Worm (Caenorhabditis elegans) whole organism, L1 larva: ENCODE measurements around the gene C13A2.10.
A peak's percentile ranks its signal among the peaks of the same experiment; 100 is the strongest.

Experiments used
- C04F5.9 ChIP-seq: sonication (generic microtip); optimal IDR thresholded peaks from 2 replicates; lab custom pipeline; 2016; ENCODE audit warnings: missing genetic modification characterization, missing compliant biosample characterization
- C34B4.2 ChIP-seq: sonication (generic microtip); optimal IDR thresholded peaks from 2 replicates; lab custom pipeline; 2017; ENCODE audit warnings: mild to moderate bottlenecking, missing genetic modification characterization, missing compliant biosample characterization
- aha-1 ChIP-seq: fragments of 150-350 bp; optimal IDR thresholded peaks from 2 replicates; lab custom pipeline; 2014; ENCODE audit warnings: missing biosample characterization, missing genetic modification characterization
- alr-1 ChIP-seq: fragments of 200-800 bp; sonication (Bioruptor generic); optimal IDR thresholded peaks from 2 replicates; lab custom pipeline; 2018; ENCODE audit warnings: borderline replicate concordance, mild to moderate bottlenecking, missing genetic modification characterization, missing compliant biosample characterization
- blmp-1 ChIP-seq: fragments of 150-350 bp; optimal IDR thresholded peaks from 2 replicates; lab custom pipeline; 2014; ENCODE audit warnings: missing biosample characterization, missing genetic modification characterization
- ces-1 ChIP-seq: fragments of 150-350 bp; optimal IDR thresholded peaks from 2 replicates; lab custom pipeline; 2014; ENCODE audit warnings: missing biosample characterization, missing genetic modification reagents, missing genetic modification characterization
- dpl-1 ChIP-seq, 3 experiments: fragments of 150-350 bp in 2 of 3; sonication (generic microtip) in 1 of 3; optimal IDR thresholded peaks; 2 replicates each; lab custom pipeline; 2014 to 2017; ENCODE audit warnings: missing biosample characterization in 3 of 3, missing genetic modification characterization in 3 of 3, missing genetic modification reagents in 3 of 3
- efl-1 ChIP-seq, 4 experiments: fragments of 150-350 bp; optimal IDR thresholded peaks in 3 of 4; peaks in 1 of 4; 1 replicate in 1 of 4; 2 replicates in 3 of 4; lab custom pipeline; 2014; ENCODE audit warnings: missing biosample characterization in 2 of 4, missing genetic modification characterization in 2 of 4, missing genetic modification reagents in 2 of 4
- efl-3 ChIP-seq: fragments of 200-800 bp; sonication (Bioruptor generic); optimal IDR thresholded peaks from 2 replicates; lab custom pipeline; 2018; ENCODE audit warnings: mild to moderate bottlenecking, missing genetic modification characterization, missing compliant biosample characterization
- egl-13 ChIP-seq: sonication (generic microtip); optimal IDR thresholded peaks from 2 replicates; lab custom pipeline; 2016; ENCODE audit warnings: missing genotype, missing genetic modification reagents, missing genetic modification characterization, missing compliant biosample characterization
- egl-27 ChIP-seq, 2 experiments: fragments of 150-350 bp in 1 of 2; sonication (generic microtip); optimal IDR thresholded peaks; 3 replicates each; lab custom pipeline; 2017 to 2018; ENCODE audit warnings: missing biosample characterization in 2 of 2, missing genetic modification characterization in 2 of 2, missing genetic modification reagents in 2 of 2
- elt-3 ChIP-seq, 6 experiments: fragments of 150-350 bp in 1 of 6; sonication (generic microtip); optimal IDR thresholded peaks; 2 replicates each; lab custom pipeline; 2017 to 2018; ENCODE audit warnings: missing biosample characterization in 6 of 6, missing genetic modification characterization in 6 of 6, inconsistent platforms in 1 of 6
- fkh-8 ChIP-seq: sonication (generic microtip); optimal IDR thresholded peaks from 2 replicates; lab custom pipeline; 2016; ENCODE audit warnings: mild to moderate bottlenecking, missing genetic modification characterization, missing compliant biosample characterization
- fos-1 ChIP-seq: fragments of 150-350 bp; optimal IDR thresholded peaks from 2 replicates; lab custom pipeline; 2014; ENCODE audit warnings: missing biosample characterization, missing genetic modification characterization
- hlh-17 ChIP-seq: fragments of 200-800 bp; sonication (Bioruptor generic); optimal IDR thresholded peaks from 2 replicates; lab custom pipeline; 2018; ENCODE audit warnings: missing genetic modification characterization, mild to moderate bottlenecking, missing compliant biosample characterization, moderate library complexity, borderline replicate concordance
- hlh-4 ChIP-seq: sonication (generic microtip); optimal IDR thresholded peaks from 2 replicates; lab custom pipeline; 2016; ENCODE audit warnings: mild to moderate bottlenecking, missing genetic modification characterization, missing compliant biosample characterization
- hpl-2 ChIP-seq: fragments of 150-350 bp; optimal IDR thresholded peaks from 2 replicates; lab custom pipeline; 2014; ENCODE audit warnings: missing biosample characterization, missing genetic modification reagents, missing genetic modification characterization
- irx-1 ChIP-seq: sonication (generic microtip); optimal IDR thresholded peaks from 2 replicates; lab custom pipeline; 2016; ENCODE audit warnings: missing genetic modification characterization, missing compliant biosample characterization
- jun-1 ChIP-seq: fragments of 150-350 bp; optimal IDR thresholded peaks from 2 replicates; lab custom pipeline; 2014; ENCODE audit warnings: missing biosample characterization, missing genetic modification reagents, missing genetic modification characterization
- lin-14 ChIP-seq: fragments of 200-800 bp; sonication (Bioruptor generic); optimal IDR thresholded peaks from 2 replicates; lab custom pipeline; 2018; ENCODE audit warnings: mild to moderate bottlenecking, missing genetic modification characterization, moderate library complexity, missing compliant biosample characterization
- lin-15B ChIP-seq: fragments of 150-350 bp; sonication (generic microtip); optimal IDR thresholded peaks from 3 replicates; lab custom pipeline; 2014; ENCODE audit warnings: missing biosample characterization, missing genetic modification characterization
- mdl-1 ChIP-seq, 2 experiments: fragments of 150-350 bp; optimal IDR thresholded peaks; 2 replicates each; lab custom pipeline; 2014 to 2017; ENCODE audit warnings: missing biosample characterization in 2 of 2, missing genetic modification characterization in 2 of 2, inconsistent platforms in 1 of 2
- mep-1 ChIP-seq: fragments of 150-350 bp; optimal IDR thresholded peaks from 2 replicates; lab custom pipeline; 2014; ENCODE audit warnings: missing biosample characterization, missing genetic modification characterization
- nhr-12 ChIP-seq: sonication (generic microtip); optimal IDR thresholded peaks from 2 replicates; lab custom pipeline; 2017; ENCODE audit warnings: missing biosample characterization, missing genetic modification characterization
- nhr-20 ChIP-seq: sonication (generic microtip); optimal IDR thresholded peaks from 2 replicates; lab custom pipeline; 2016; ENCODE audit warnings: mild to moderate bottlenecking, missing genetic modification characterization, missing compliant biosample characterization
- nhr-28 ChIP-seq: fragments of 150-350 bp; optimal IDR thresholded peaks from 2 replicates; lab custom pipeline; 2014; ENCODE audit warnings: missing biosample characterization, missing genetic modification characterization
- nhr-47 ChIP-seq: sonication (generic microtip); optimal IDR thresholded peaks from 2 replicates; lab custom pipeline; 2016; ENCODE audit warnings: mild to moderate bottlenecking, missing genetic modification characterization, moderate library complexity, missing compliant biosample characterization
- nhr-85 ChIP-seq: sonication (generic microtip); peaks from one replicate; lab custom pipeline; 2016; ENCODE audit warnings: missing genetic modification characterization, inconsistent platforms, missing compliant biosample characterization
- rnt-1 ChIP-seq: sonication (generic microtip); optimal IDR thresholded peaks from 2 replicates; lab custom pipeline; 2016; ENCODE audit warnings: mild to moderate bottlenecking, missing genetic modification characterization, moderate library complexity, missing compliant biosample characterization
- skn-1 ChIP-seq: fragments of 150-350 bp; optimal IDR thresholded peaks from 2 replicates; lab custom pipeline; 2014; ENCODE audit warnings: missing biosample characterization, missing genetic modification characterization
- snpc-4 ChIP-seq: fragments of 150-350 bp; optimal IDR thresholded peaks from 2 replicates; lab custom pipeline; 2014; ENCODE audit warnings: missing biosample characterization, missing genetic modification characterization
- sox-4 ChIP-seq: sonication (generic microtip); optimal IDR thresholded peaks from 2 replicates; lab custom pipeline; 2016; ENCODE audit warnings: missing genetic modification characterization, missing compliant biosample characterization
- sptf-1 ChIP-seq: fragments of 150-350 bp; optimal IDR thresholded peaks from 2 replicates; lab custom pipeline; 2014; ENCODE audit warnings: missing biosample characterization, missing genetic modification characterization
- sup-37 ChIP-seq: fragments of 200-800 bp; sonication (Bioruptor generic); optimal IDR thresholded peaks from 2 replicates; lab custom pipeline; 2018; ENCODE audit warnings: mild to moderate bottlenecking, missing genetic modification characterization, missing compliant biosample characterization
- swsn-7 ChIP-seq: sonication (generic microtip); optimal IDR thresholded peaks from 2 replicates; lab custom pipeline; 2016; ENCODE audit warnings: missing genetic modification characterization, missing compliant biosample characterization
- tlp-1 ChIP-seq: fragments of 150-350 bp; optimal IDR thresholded peaks from 2 replicates; lab custom pipeline; 2014; ENCODE audit warnings: missing biosample characterization, missing genetic modification characterization
- unc-30 ChIP-seq: sonication (generic microtip); optimal IDR thresholded peaks from 2 replicates; lab custom pipeline; 2017; ENCODE audit warnings: missing biosample characterization, missing genetic modification characterization
- unc-62 ChIP-seq: fragments of 150-350 bp; optimal IDR thresholded peaks from 2 replicates; lab custom pipeline; 2014; ENCODE audit warnings: missing biosample characterization, missing genetic modification reagents, missing genetic modification characterization
- xbp-1 ChIP-seq: sonication (generic microtip); optimal IDR thresholded peaks from 2 replicates; lab custom pipeline; 2016; ENCODE audit warnings: missing genetic modification characterization, missing compliant biosample characterization
- zip-4 ChIP-seq: fragments of 200-800 bp; sonication (Bioruptor generic); optimal IDR thresholded peaks from 2 replicates; lab custom pipeline; 2018; ENCODE audit warnings: mild to moderate bottlenecking, missing genetic modification characterization, moderate library complexity, missing compliant biosample characterization

Gene C13A2.10

ce11 chrV:7230847-7231246, 44.0 kb downstream of the C13A2.10 start, which contains the start of the genes gei-6 and krr-1 (continued):
- TF ChIP-seq dpl-1 (GFP tag; optimal IDR thresholded peaks at IDR 0.05; lab: Kevin White, UChicago) (peak; percentile 36 to 57 (median 52)), mep-1 (peak; percentile 50), hpl-2 (GFP tag; lab: Kevin White, UChicago) (no peak), blmp-1 (tag; lab: Kevin White, UChicago) (peak; percentile 8), egl-27 (tag; optimal IDR thresholded peaks at IDR 0.05; lab: Kevin White, UChicago) (no peak), egl-13 (no peak), efl-3 (GFP tag; lab: Kevin White, UChicago) (no peak), tlp-1 (tag; lab: Kevin White, UChicago) (no peak), hlh-17 (GFP tag; lab: Kevin White, UChicago) (no peak), fos-1 (no peak), nhr-20 (tag; lab: Kevin White, UChicago) (peak; percentile 42), swsn-7 (tag; lab: Kevin White, UChicago) (peak; percentile 49), nhr-47 (peak; percentile 53), zip-4 (GFP tag; lab: Kevin White, UChicago) (no peak), sup-37 (GFP tag; lab: Kevin White, UChicago) (no peak), mdl-1 (tag; optimal IDR thresholded peaks at IDR 0.05; lab: Kevin White, UChicago) (peak in 1 of 2 experiments; percentile 18), jun-1 (tag; lab: Kevin White, UChicago) (no peak), C04F5.9 (tag; lab: Kevin White, UChicago) (no peak), nhr-28 (no peak), xbp-1 (tag; lab: Kevin White, UChicago) (peak; percentile 43), lin-15B (tag; lab: Kevin White, UChicago) (peak; percentile 60), lin-14 (no peak), nhr-85 (tag; lab: Kevin White, UChicago) (no peak), irx-1 (tag; lab: Kevin White, UChicago) (no peak), sptf-1 (tag; lab: Kevin White, UChicago) (no peak), hlh-4 (tag; lab: Kevin White, UChicago) (no peak), unc-30 (no peak), efl-1 (optimal IDR thresholded peaks at IDR 0.05; lab: Kevin White, UChicago) (peak; percentile 57 to 61), efl-1 (GFP tag; optimal IDR thresholded peaks at IDR 0.05 in 1 of 2; lab: Kevin White, UChicago) (peak; percentile 59 to 96), skn-1 (tag; lab: Kevin White, UChicago) (peak; percentile 63), nhr-12 (tag; lab: Kevin White, UChicago) (no peak), sox-4 (tag; lab: Kevin White, UChicago) (no peak)
- TF ChIP-seq, all 84 proteins: peak for 29

- TF ChIP-seq efl-1 (optimal IDR thresholded peaks at IDR 0.05; lab: Kevin White, UChicago) (no peak), efl-1 (GFP tag; optimal IDR thresholded peaks at IDR 0.05 in 1 of 2; lab: Kevin White, UChicago) (peak in 1 of 2 experiments; percentile 10), aha-1 (tag; lab: Kevin White, UChicago) (no peak)
- TF ChIP-seq, all 84 proteins: peak for 1
Measured at ce11 chrV:7225894-7226293, 49.0 kb downstream of the C13A2.10 start.

- TF ChIP-seq rnt-1 (tag; lab: Kevin White, UChicago) = peak; percentile 3
- TF ChIP-seq elt-3 (tag; optimal IDR thresholded peaks at IDR 0.05; lab: Kevin White, UChicago) = peak in 1 of 6 experiments; percentile 38
- no peak for TF ChIP-seq efl-3 (GFP tag; lab: Kevin White, UChicago)
- peak; percentile 46 for TF ChIP-seq lin-14
- peak; percentile 68 for TF ChIP-seq blmp-1 (tag; lab: Kevin White, UChicago)
- no peak for TF ChIP-seq fkh-8 (tag; lab: Kevin White, UChicago)
- peak; percentile 20 for TF ChIP-seq mep-1
Measured at ce11 chrV:7224947-7225346, 49.9 kb downstream of the C13A2.10 start, which contains the start of gene fkb-3. TSS of gene fkb-3 (plus strand) at chrV:7225223.

DNA sequence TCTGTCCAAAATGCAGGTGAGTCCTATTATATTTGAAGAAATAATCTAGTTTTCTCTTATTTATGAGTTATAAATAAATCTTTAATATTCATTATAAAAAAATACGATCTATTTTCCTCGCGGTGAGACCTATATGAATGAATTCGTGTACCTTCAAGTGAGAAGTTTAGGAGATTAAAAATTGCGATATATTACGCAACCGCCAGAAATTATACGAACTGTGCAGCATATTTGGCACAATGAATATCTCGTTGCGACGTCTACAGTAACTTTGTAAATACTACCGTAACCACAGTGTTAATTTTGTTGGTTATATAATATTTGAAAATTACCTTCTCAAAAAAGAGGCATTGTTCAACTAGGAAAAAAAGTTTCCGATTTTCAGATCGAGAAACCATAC, 50.5 kb downstream of the C13A2.10 start:
- no peak for TF ChIP-seq ces-1 (GFP tag; lab: Kevin White, UChicago)
- TF ChIP-seq C34B4.2 (tag; lab: Kevin White, UChicago) = no peak
- TF ChIP-seq sptf-1 (tag; lab: Kevin White, UChicago) = no peak
- no peak for TF ChIP-seq unc-62 (GFP tag; lab: Kevin White, UChicago)
- TF ChIP-seq alr-1 = no peak
- no peak for TF ChIP-seq snpc-4 (tag; lab: Kevin White, UChicago)
- no peak for TF ChIP-seq blmp-1 (tag; lab: Kevin White, UChicago)
- TF ChIP-seq aha-1 (tag; lab: Kevin White, UChicago) = no peak
